Fruit fly (Drosophila melanogaster): Measurements from ENCODE around the gene Patsas.

The Patsas gene

dm6 chr2L:12085010-12085409 lies 18.1 kb downstream of the Patsas start:
- no peak for TF ChIP-seq rgr (GFP tag; optimal IDR thresholded peaks at IDR 0.05)
- TF ChIP-seq h (GFP tag; optimal IDR thresholded peaks at IDR 0.05): no peak
- TF ChIP-seq sage (GFP tag; optimal IDR thresholded peaks at IDR 0.05): no peak
- TF ChIP-seq Dfd (GFP tag; optimal IDR thresholded peaks at IDR 0.05): no peak
- TF ChIP-seq dmrt93B (GFP tag; optimal IDR thresholded peaks at IDR 0.05): no peak
- no peak for TF ChIP-seq pan (optimal IDR thresholded peaks at IDR 0.05)
- TF ChIP-seq Jra (GFP tag; optimal IDR thresholded peaks at IDR 0.05): no peak

- no peak for TF ChIP-seq Dfd (GFP tag; optimal IDR thresholded peaks at IDR 0.05)
- TF ChIP-seq HLH106 (tag; optimal IDR thresholded peaks at IDR 0.05): no peak
- TF ChIP-seq pan (optimal IDR thresholded peaks at IDR 0.05): no peak
- TF ChIP-seq psq (GFP tag; optimal IDR thresholded peaks at IDR 0.05): no peak
- no peak for TF ChIP-seq Sp1 (GFP tag; optimal IDR thresholded peaks at IDR 0.05)
- TF ChIP-seq usp (GFP tag; optimal IDR thresholded peaks at IDR 0.05): no peak
- no peak for TF ChIP-seq lola (GFP tag; optimal IDR thresholded peaks at IDR 0.05)
- TF ChIP-seq OdsH (GFP tag; optimal IDR thresholded peaks at IDR 0.05): no peak
- TF ChIP-seq CG9705 (GFP tag; optimal IDR thresholded peaks at IDR 0.05): no peak
- no peak for TF ChIP-seq Mio (GFP tag; optimal IDR thresholded peaks at IDR 0.05)
- no peak for TF ChIP-seq dsf (GFP tag; optimal IDR thresholded peaks at IDR 0.05; ENCODE audit: borderline replicate concordance)
- no peak for TF ChIP-seq dl (GFP tag; optimal IDR thresholded peaks at IDR 0.05; ENCODE audit: insufficient read depth in 1 of 2, partially characterized antibody in 2 of 2)
- no peak for TF ChIP-seq Abd-B (GFP tag; optimal IDR thresholded peaks at IDR 0.05)
- TF ChIP-seq woc (GFP tag; optimal IDR thresholded peaks at IDR 0.05): no peak
- TF ChIP-seq h (GFP tag; optimal IDR thresholded peaks at IDR 0.05): no peak
- TF ChIP-seq GATAd (GFP tag; optimal IDR thresholded peaks at IDR 0.05): no peak
- TF ChIP-seq Hr78 (GFP tag; optimal IDR thresholded peaks at IDR 0.05): no peak
- no peak for TF ChIP-seq Hnf4 (GFP tag; optimal IDR thresholded peaks at IDR 0.05)
- no peak for TF ChIP-seq dmrt93B (GFP tag; optimal IDR thresholded peaks at IDR 0.05)
Observed at dm6 chr2L:12081118-12081665, 21.9 kb downstream of the Patsas start.

dm6 chr2L:12079827-12080381 lies 23.2 kb downstream of the Patsas start:
- no peak for TF ChIP-seq lola (GFP tag; optimal IDR thresholded peaks at IDR 0.05)

dm6 chr2L:12078695-12079094 lies 24.4 kb downstream of the Patsas start:
- no peak for TF ChIP-seq sv (GFP tag; optimal IDR thresholded peaks at IDR 0.05)
- TF ChIP-seq br (GFP tag; optimal IDR thresholded peaks at IDR 0.05): no peak
- TF ChIP-seq dsf (GFP tag; optimal IDR thresholded peaks at IDR 0.05; ENCODE audit: borderline replicate concordance): no peak
- TF ChIP-seq Rel (GFP tag; optimal IDR thresholded peaks at IDR 0.05): no peak
- no peak for TF ChIP-seq Rel (tag; optimal IDR thresholded peaks at IDR 0.05)
- no peak for TF ChIP-seq Jra (GFP tag; optimal IDR thresholded peaks at IDR 0.05)
- no peak for TF ChIP-seq sage (GFP tag; optimal IDR thresholded peaks at IDR 0.05)
- TF ChIP-seq fru (GFP tag; optimal IDR thresholded peaks at IDR 0.05): no peak
- no peak for TF ChIP-seq Mio (GFP tag; optimal IDR thresholded peaks at IDR 0.05)
- no peak for TF ChIP-seq Hr83 (GFP tag; optimal IDR thresholded peaks at IDR 0.05; ENCODE audit: poor library complexity, severe bottlenecking)
- TF ChIP-seq N (GFP tag; optimal IDR thresholded peaks at IDR 0.05): no peak
- TF ChIP-seq tai (GFP tag; optimal IDR thresholded peaks at IDR 0.05): no peak
- no peak for TF ChIP-seq Vsx2 (GFP tag; optimal IDR thresholded peaks at IDR 0.05; ENCODE audit: partially characterized antibody)
- no peak for TF ChIP-seq brk (GFP tag; optimal IDR thresholded peaks at IDR 0.05)
- no peak for TF ChIP-seq usp (GFP tag; optimal IDR thresholded peaks at IDR 0.05)
- no peak for TF ChIP-seq CrebA (GFP tag; optimal IDR thresholded peaks at IDR 0.05; ENCODE audit: borderline replicate concordance)
- TF ChIP-seq CG9705 (GFP tag; optimal IDR thresholded peaks at IDR 0.05): no peak
- no peak for TF ChIP-seq psq (GFP tag; optimal IDR thresholded peaks at IDR 0.05)

Data from whole organism, wandering third instar larva.